Worm (Caenorhabditis elegans): ENCODE results near the gene T16A9.5.

T16A9.5 gene

ce11 chrV:14197651-14198050 is 17.4 kb downstream of the T16A9.5 start:
- TF ChIP-seq fkh-2 (tag; optimal IDR thresholded peaks at IDR 0.05) (no peak), ZK546.5 (tag; optimal IDR thresholded peaks at IDR 0.05) (no peak), eor-1 (tag; optimal IDR thresholded peaks at IDR 0.05) (no peak), elt-2 (tag; optimal IDR thresholded peaks at IDR 0.05) (peak; percentile 30), nhr-43 (tag; optimal IDR thresholded peaks at IDR 0.05; ENCODE audit: poor library complexity, severe bottlenecking) (peak; percentile 77), jun-1 (tag; optimal IDR thresholded peaks at IDR 0.05) (no peak), mdl-1 (tag; optimal IDR thresholded peaks at IDR 0.05) (no peak), nhr-67 (tag; optimal IDR thresholded peaks at IDR 0.05) (no peak), nhr-77 (tag; optimal IDR thresholded peaks at IDR 0.05) (no peak), ama-1 (optimal IDR thresholded peaks at IDR 0.05) (peak; percentile 58), nfya-1 (tag; optimal IDR thresholded peaks at IDR 0.05; ENCODE audit: insufficient read depth) (peak; percentile 40), ztf-4 (tag; optimal IDR thresholded peaks at IDR 0.05) (peak; percentile 9), nhr-25 (tag; optimal IDR thresholded peaks at IDR 0.05) (peak; percentile 57), ceh-28 (tag; optimal IDR thresholded peaks at IDR 0.05) (no peak), R02D3.7 (tag; optimal IDR thresholded peaks at IDR 0.05) (peak; percentile 16), elt-3 (tag; optimal IDR thresholded peaks at IDR 0.05) (no peak), lsy-12 (tag; optimal IDR thresholded peaks at IDR 0.05) (peak; percentile 10), lin-15B (tag; optimal IDR thresholded peaks at IDR 0.05) (peak; percentile 14), skn-1 (tag; optimal IDR thresholded peaks at IDR 0.05) (no peak), egl-27 (tag; optimal IDR thresholded peaks at IDR 0.05) (no peak)

- TF ChIP-seq elt-1 (tag; optimal IDR thresholded peaks at IDR 0.05) (no peak), nhr-25 (tag; optimal IDR thresholded peaks at IDR 0.05) (no peak), mml-1 (tag; optimal IDR thresholded peaks at IDR 0.05) (no peak), ama-1 (optimal IDR thresholded peaks at IDR 0.05) (peak; percentile 40), daf-12 (tag; optimal IDR thresholded peaks at IDR 0.05) (no peak), pha-4 (tag; optimal IDR thresholded peaks at IDR 0.05) (no peak), lin-39 (tag; optimal IDR thresholded peaks at IDR 0.05) (no peak), lin-15B (tag; optimal IDR thresholded peaks at IDR 0.05) (no peak), elt-3 (tag; optimal IDR thresholded peaks at IDR 0.05) (no peak)
Measured at ce11 chrV:14194514-14194913, 20.5 kb downstream of the T16A9.5 start.

- TF ChIP-seq lin-39 (tag; optimal IDR thresholded peaks at IDR 0.05) (peak; percentile 53), fos-1 (tag; optimal IDR thresholded peaks at IDR 0.05) (no peak), nhr-77 (tag; optimal IDR thresholded peaks at IDR 0.05) (peak; percentile 47), mml-1 (tag; optimal IDR thresholded peaks at IDR 0.05) (no peak), ztf-4 (tag; optimal IDR thresholded peaks at IDR 0.05) (no peak), zag-1 (tag; optimal IDR thresholded peaks at IDR 0.05) (no peak), unc-39 (tag; optimal IDR thresholded peaks at IDR 0.05) (no peak), nhr-23 (tag; optimal IDR thresholded peaks at IDR 0.05) (peak; percentile 57), nhr-12 (tag; optimal IDR thresholded peaks at IDR 0.05) (no peak), pha-4 (tag; optimal IDR thresholded peaks at IDR 0.05) (peak; percentile 77), unc-62 (GFP tag; optimal IDR thresholded peaks at IDR 0.05) (no peak), ztf-11 (tag; optimal IDR thresholded peaks at IDR 0.05) (no peak), nhr-43 (tag; optimal IDR thresholded peaks at IDR 0.05; ENCODE audit: poor library complexity, severe bottlenecking) (peak; percentile 54), lin-15B (tag; optimal IDR thresholded peaks at IDR 0.05) (peak; percentile 33), elt-3 (tag; optimal IDR thresholded peaks at IDR 0.05) (no peak), nhr-25 (tag; optimal IDR thresholded peaks at IDR 0.05) (peak; percentile 80), ceh-9 (tag; optimal IDR thresholded peaks at IDR 0.05) (no peak), ZK546.5 (tag; optimal IDR thresholded peaks at IDR 0.05) (no peak), jun-1 (tag; optimal IDR thresholded peaks at IDR 0.05) (peak; percentile 32), ceh-82 (tag; optimal IDR thresholded peaks at IDR 0.05) (no peak), R02D3.7 (tag; optimal IDR thresholded peaks at IDR 0.05) (peak; percentile 44), nhr-76 (tag; optimal IDR thresholded peaks at IDR 0.05) (no peak), nhr-67 (tag; optimal IDR thresholded peaks at IDR 0.05) (no peak), nhr-28 (tag; optimal IDR thresholded peaks at IDR 0.05) (no peak), ceh-16 (tag; optimal IDR thresholded peaks at IDR 0.05) (no peak), nfya-1 (tag; optimal IDR thresholded peaks at IDR 0.05; ENCODE audit: insufficient read depth) (peak; percentile 80), lsy-12 (tag; optimal IDR thresholded peaks at IDR 0.05) (peak; percentile 17), ama-1 (optimal IDR thresholded peaks at IDR 0.05) (peak; percentile 9), snpc-4 (tag; optimal IDR thresholded peaks at IDR 0.05) (peak; percentile 35), nhr-11 (tag; optimal IDR thresholded peaks at IDR 0.05) (no peak), daf-12 (tag; optimal IDR thresholded peaks at IDR 0.05) (no peak), mdl-1 (tag; optimal IDR thresholded peaks at IDR 0.05) (no peak), hmg-11 (tag; optimal IDR thresholded peaks at IDR 0.05) (peak; percentile 81), elt-2 (tag; optimal IDR thresholded peaks at IDR 0.05) (peak; percentile 85), nhr-237 (tag; optimal IDR thresholded peaks at IDR 0.05) (no peak), tbx-2 (tag; optimal IDR thresholded peaks at IDR 0.05) (no peak), ceh-28 (tag; optimal IDR thresholded peaks at IDR 0.05) (peak; percentile 53), pqm-1 (tag; optimal IDR thresholded peaks at IDR 0.05) (peak; percentile 75), eor-1 (tag; optimal IDR thresholded peaks at IDR 0.05) (no peak), elt-1 (tag; optimal IDR thresholded peaks at IDR 0.05) (no peak), egl-27 (tag; optimal IDR thresholded peaks at IDR 0.05) (no peak), sea-2 (GFP tag; optimal IDR thresholded peaks at IDR 0.05) (no peak), fkh-2 (tag; optimal IDR thresholded peaks at IDR 0.05) (no peak), skn-1 (tag; optimal IDR thresholded peaks at IDR 0.05) (no peak), aly-2 (tag; optimal IDR thresholded peaks at IDR 0.05) (no peak), egl-5 (tag; optimal IDR thresholded peaks at IDR 0.05) (no peak)
Measured at ce11 chrV:14193451-14193850, 21.6 kb downstream of the T16A9.5 start, which contains the start of gene atfs-1. TSS of gene atfs-1 (plus strand) at chrV:14193663.

All from whole organism, L3 larva.